Fruit fly (Drosophila melanogaster): ENCODE data around the gene Unc-115b.
A peak's percentile ranks its signal among the peaks of the same experiment; 100 is the strongest.

DNA sequence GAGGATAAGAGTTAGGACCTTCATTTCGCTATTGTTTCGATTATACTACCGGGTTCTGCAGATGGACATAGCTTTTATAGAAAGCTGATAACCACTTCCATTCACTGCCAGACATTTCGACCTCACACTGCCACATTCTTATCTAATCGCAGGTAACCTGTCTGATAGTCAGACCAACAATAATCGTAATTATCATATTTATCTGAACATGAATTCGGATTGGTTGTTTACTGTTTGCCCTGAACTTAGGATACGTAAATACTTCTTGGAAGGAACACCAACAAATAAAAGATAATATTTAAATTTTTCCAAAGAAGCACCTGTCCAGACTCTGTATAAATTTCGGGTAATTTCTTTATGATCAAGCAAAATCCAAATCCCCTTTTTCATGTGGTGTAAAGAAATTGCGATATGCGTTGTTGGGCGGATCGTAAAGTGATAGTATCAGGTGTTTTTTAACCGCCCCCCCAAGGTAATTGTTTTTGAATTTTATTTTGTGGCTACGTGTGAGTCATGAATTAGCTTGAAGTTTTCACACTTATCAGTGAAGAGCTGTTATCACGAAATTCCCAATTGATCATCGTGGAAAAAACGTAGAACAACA, 46.4 kb downstream of the Unc-115b start, which contains the start of gene Fst:
- TF ChIP-seq eg (GFP tag; IDR thresholded peaks at IDR 0.05) (no peak), ss (GFP tag; optimal IDR thresholded peaks at IDR 0.05) (no peak), salr (GFP tag; optimal IDR thresholded peaks at IDR 0.05) (no peak), CG6808 (GFP tag; optimal IDR thresholded peaks at IDR 0.05) (no peak), CG31627 (GFP tag; optimal IDR thresholded peaks at IDR 0.05) (no peak), Hr4 (GFP tag; optimal IDR thresholded peaks at IDR 0.05) (no peak), fkh (GFP tag; optimal IDR thresholded peaks at IDR 0.05) (peak; percentile 38), fd59A (GFP tag; optimal IDR thresholded peaks at IDR 0.05) (no peak), dac (GFP tag; optimal IDR thresholded peaks at IDR 0.05) (no peak), OdsH (GFP tag; optimal IDR thresholded peaks at IDR 0.05) (no peak), Ets21C (GFP tag; optimal IDR thresholded peaks at IDR 0.05) (no peak), net (GFP tag; optimal IDR thresholded peaks at IDR 0.05) (no peak), CG1621 (tag; optimal IDR thresholded peaks at IDR 0.05) (no peak)

Data from whole organism, prepupa.